Worm (Caenorhabditis elegans): ENCODE measurements around the gene grd-12.

ce11 chrV:14993620-14994019, 15.3 kb downstream of the grd-12 start, which contains the start of gene fil-1:
- TF ChIP-seq nhr-76 (tag; optimal IDR thresholded peaks at IDR 0.05), result no peak
- TF ChIP-seq ceh-20 (GFP tag; IDR thresholded peaks at IDR 0.05), result no peak
- TF ChIP-seq pha-4 (GFP tag; IDR thresholded peaks at IDR 0.05), result no peak
- no peak for TF ChIP-seq pha-4 (tag; optimal IDR thresholded peaks at IDR 0.05)
- TF ChIP-seq lin-15B (tag; optimal IDR thresholded peaks at IDR 0.05), result no peak
- TF ChIP-seq jun-1 (tag; optimal IDR thresholded peaks at IDR 0.05), result no peak
